Fruit fly (Drosophila melanogaster) whole organism, pupa: ENCODE results near the gene yrt.

Experiments used
- CG10348 ChIP-seq: fragments of 200-800 bp; sonication (Bioruptor generic); IDR thresholded peaks from 2 replicates; pipeline ENCODE4 v1.3.6; 2022; ENCODE audit warnings: missing biosample characterization, missing genetic modification characterization
- CG12605 ChIP-seq: fragments of 200-800 bp; sonication (Bioruptor generic); IDR thresholded peaks from 2 replicates; pipeline ENCODE4 v1.3.6; 2022; ENCODE audit warnings: missing biosample characterization, missing genetic modification characterization
- CG13204 ChIP-seq: fragments of 200-800 bp; sonication (Bioruptor generic); optimal IDR thresholded peaks from 2 replicates; lab custom pipeline; 2018; ENCODE audit warnings: missing biosample characterization, mild to moderate bottlenecking, missing genetic modification characterization, moderate library complexity
- CG14655 ChIP-seq: fragments of 200-800 bp; sonication (Bioruptor generic); optimal IDR thresholded peaks from 3 replicates; lab custom pipeline; 2017; ENCODE audit warnings: mild to moderate bottlenecking, missing biosample characterization, missing genetic modification reagents, missing genetic modification characterization
- CG32121 ChIP-seq: fragments of 200-800 bp; sonication (Bioruptor generic); IDR thresholded peaks from 2 replicates; pipeline ENCODE4 v1.3.6; 2022; ENCODE audit warnings: missing biosample characterization, missing genetic modification characterization
- CG34367 ChIP-seq: fragments of 200-800 bp; sonication (Bioruptor generic); optimal IDR thresholded peaks from 2 replicates; lab custom pipeline; 2018; ENCODE audit warnings: missing biosample characterization, mild to moderate bottlenecking, missing genetic modification characterization
- CG4496 ChIP-seq: fragments of 200-800 bp; sonication (Bioruptor generic); IDR thresholded peaks from 3 replicates; pipeline ENCODE4 v1.3.6; 2022; ENCODE audit warnings: missing biosample characterization, missing genetic modification characterization
- CG8159 ChIP-seq: fragments of 200-800 bp; sonication (Bioruptor generic); optimal IDR thresholded peaks from 3 replicates; lab custom pipeline; 2018; ENCODE audit warnings: missing biosample characterization, mild to moderate bottlenecking, missing genetic modification characterization, moderate library complexity
- CG8301 ChIP-seq: fragments of 200-800 bp; sonication (Bioruptor generic); optimal IDR thresholded peaks from 2 replicates; lab custom pipeline; 2018; ENCODE audit warnings: missing biosample characterization, mild to moderate bottlenecking, missing genetic modification characterization
- CG9948 ChIP-seq: fragments of 200-800 bp; sonication (Bioruptor generic); optimal IDR thresholded peaks from 2 replicates; lab custom pipeline; 2018; ENCODE audit warnings: missing biosample characterization, mild to moderate bottlenecking, missing genetic modification characterization, moderate library complexity
- EcR ChIP-seq: fragments of 200-800 bp; sonication (Bioruptor generic); optimal IDR thresholded peaks from 3 replicates; lab custom pipeline; 2019; ENCODE audit warnings: missing biosample characterization, missing genetic modification characterization, mild to moderate bottlenecking, moderate library complexity, missing genetic modification reagents
- Pif1A ChIP-seq: fragments of 200-800 bp; sonication (Bioruptor generic); optimal IDR thresholded peaks from 3 replicates; lab custom pipeline; 2016; ENCODE audit warnings: missing biosample characterization, missing genetic modification characterization
- Snoo ChIP-seq: fragments of 200-800 bp; sonication (Bioruptor generic); optimal IDR thresholded peaks from 3 replicates; lab custom pipeline; 2017; ENCODE audit warnings: missing biosample characterization, mild to moderate bottlenecking, missing genetic modification characterization, inconsistent platforms
- rn ChIP-seq: fragments of 200-800 bp; sonication (Bioruptor generic); IDR thresholded peaks from 2 replicates; pipeline ENCODE4 v1.3.6; 2022; ENCODE audit warnings: missing biosample characterization, missing genetic modification characterization

dm6 chr3R:13446048-13446447, 11.3 kb upstream of the yrt start:
- no peak for TF ChIP-seq CG32121
- TF ChIP-seq rn = no peak
- TF ChIP-seq CG34367 = no peak
- TF ChIP-seq CG12605 (GFP tag; lab: Robert Waterston, UW) = no peak
- no peak for TF ChIP-seq CG10348 (GFP tag; lab: Robert Waterston, UW)
- no peak for TF ChIP-seq CG14655 (GFP tag; lab: Kevin White, UChicago)
- TF ChIP-seq CG13204 (GFP tag; lab: Kevin White, UChicago) = no peak
- TF ChIP-seq EcR = no peak
- no peak for TF ChIP-seq Snoo (tag; lab: Kevin White, UChicago)
- no peak for TF ChIP-seq CG8159 (tag; lab: Kevin White, UChicago)
- TF ChIP-seq CG9948 = no peak
- no peak for TF ChIP-seq Pif1A (GFP tag; lab: Kevin White, UChicago)
- no peak for TF ChIP-seq CG8301
- TF ChIP-seq CG4496 (GFP tag; lab: Robert Waterston, UW) = no peak
